Worm (Caenorhabditis elegans): ENCODE results near the gene C48B4.13.

The C48B4.13 gene

ce11 chrIII:9542816-9543215 lies 25.7 kb upstream of the C48B4.13 start, which contains the start of gene eif-2Balpha:
eif-2Balpha (plus strand) TSS chrIII:9543119.
- no peak for TF ChIP-seq ceh-30 (tag; optimal IDR thresholded peaks at IDR 0.05)
- peak; percentile 25 for TF ChIP-seq unc-42 (tag; optimal IDR thresholded peaks at IDR 0.05)

- TF ChIP-seq ceh-2 (tag; optimal IDR thresholded peaks at IDR 0.05) (no peak), pat-9 (tag; optimal IDR thresholded peaks at IDR 0.05) (no peak), ceh-34 (tag; optimal IDR thresholded peaks at IDR 0.05) (no peak), ceh-31 (tag; optimal IDR thresholded peaks at IDR 0.05) (no peak), C38D4.7 (GFP tag; optimal IDR thresholded peaks at IDR 0.05) (no peak), madf-2 (tag; optimal IDR thresholded peaks at IDR 0.05) (no peak), elt-2 (tag; optimal IDR thresholded peaks at IDR 0.05) (no peak), syd-9 (tag; optimal IDR thresholded peaks at IDR 0.05) (no peak), zip-5 (tag; optimal IDR thresholded peaks at IDR 0.05) (no peak), hlh-8 (tag; optimal IDR thresholded peaks at IDR 0.05) (no peak), ref-2 (tag; optimal IDR thresholded peaks at IDR 0.05) (no peak), che-1 (tag; optimal IDR thresholded peaks at IDR 0.05) (no peak), K09A11.1 (tag; optimal IDR thresholded peaks at IDR 0.05; ENCODE audit: insufficient read depth) (no peak), hlh-13 (GFP tag; optimal IDR thresholded peaks at IDR 0.05) (no peak), hlh-15 (tag; optimal IDR thresholded peaks at IDR 0.05) (no peak), hlh-30 (tag; optimal IDR thresholded peaks at IDR 0.05; ENCODE audit: insufficient read depth) (no peak), pros-1 (tag; optimal IDR thresholded peaks at IDR 0.05) (no peak), npax-4 (tag; optimal IDR thresholded peaks at IDR 0.05) (no peak), Y22D7AL.16 (tag; optimal IDR thresholded peaks at IDR 0.05) (no peak)
Observed at ce11 chrIII:9544125-9544524, 24.4 kb upstream of the C48B4.13 start, which contains the start of gene ZK1098.9. ZK1098.9 (plus strand) TSS chrIII:9544425.

- TF ChIP-seq ceh-45 (GFP tag; IDR thresholded peaks at IDR 0.05): no peak
- TF ChIP-seq syd-9 (tag; optimal IDR thresholded peaks at IDR 0.05): no peak
- TF ChIP-seq ceh-14 (tag; optimal IDR thresholded peaks at IDR 0.05): no peak
- TF ChIP-seq pqm-1 (tag; optimal IDR thresholded peaks at IDR 0.05): no peak
Observed at ce11 chrIII:9544820-9545219, 23.7 kb upstream of the C48B4.13 start, which contains the start of gene ZK1098.12. ZK1098.12 (plus strand) TSS chrIII:9545120.

- TF ChIP-seq ceh-14 (tag; optimal IDR thresholded peaks at IDR 0.05) (no peak), ceh-48 (tag; optimal IDR thresholded peaks at IDR 0.05) (peak; percentile 99), hlh-8 (tag; optimal IDR thresholded peaks at IDR 0.05) (peak; percentile 55), ceh-31 (tag; optimal IDR thresholded peaks at IDR 0.05) (peak; percentile 84), fkh-10 (GFP tag; optimal IDR thresholded peaks at IDR 0.05) (no peak), hlh-13 (GFP tag; optimal IDR thresholded peaks at IDR 0.05) (no peak), nfya-1 (tag; optimal IDR thresholded peaks at IDR 0.05) (peak; percentile 95), unc-42 (tag; optimal IDR thresholded peaks at IDR 0.05) (peak; percentile 36), madf-2 (tag; optimal IDR thresholded peaks at IDR 0.05) (no peak), rnt-1 (tag; optimal IDR thresholded peaks at IDR 0.05) (peak; percentile 36), unc-86 (tag; optimal IDR thresholded peaks at IDR 0.05) (peak; percentile 0), tbx-2 (tag; optimal IDR thresholded peaks at IDR 0.05) (peak; percentile 74), ceh-22 (tag; optimal IDR thresholded peaks at IDR 0.05) (no peak), ets-4 (tag; optimal IDR thresholded peaks at IDR 0.05) (peak; percentile 40), unc-55 (GFP tag; optimal IDR thresholded peaks at IDR 0.05) (peak; percentile 90), hlh-30 (tag; optimal IDR thresholded peaks at IDR 0.05; ENCODE audit: insufficient read depth) (peak; percentile 93), ceh-34 (tag; optimal IDR thresholded peaks at IDR 0.05) (peak; percentile 70), ceh-18 (tag; optimal IDR thresholded peaks at IDR 0.05) (peak; percentile 58), ref-2 (tag; optimal IDR thresholded peaks at IDR 0.05) (peak; percentile 25), ztf-16 (tag; optimal IDR thresholded peaks at IDR 0.05) (peak; percentile 56), ama-1 (optimal IDR thresholded peaks at IDR 0.05) (peak; percentile 1), elt-2 (tag; optimal IDR thresholded peaks at IDR 0.05) (peak; percentile 47), che-1 (tag; optimal IDR thresholded peaks at IDR 0.05) (no peak), pha-4 (tag; optimal IDR thresholded peaks at IDR 0.05) (peak; percentile 78)
Observed at ce11 chrIII:9546016-9546659, 22.4 kb upstream of the C48B4.13 start, which contains the start of gene unc-16. unc-16 (plus strand) TSS chrIII:9546258.

All from whole organism, late embryonic.